Worm (Caenorhabditis elegans) whole organism, L2 larva: Measurements from ENCODE around the gene H40L08.2.

Experiments used
- F13H6.1 ChIP-seq: sonication (generic microtip); optimal IDR thresholded peaks from 2 replicates; lab custom pipeline; 2016; ENCODE audit warnings: missing genetic modification characterization, missing compliant biosample characterization
- ZK546.5 ChIP-seq: sonication (generic microtip); optimal IDR thresholded peaks from 2 replicates; lab custom pipeline; 2017; ENCODE audit warnings: missing biosample characterization, missing genetic modification characterization
- aly-2 ChIP-seq: fragments of 150-350 bp; optimal IDR thresholded peaks from 2 replicates; lab custom pipeline; 2014; ENCODE audit warnings: missing biosample characterization, missing genetic modification characterization
- ceh-82 ChIP-seq: fragments of 150-350 bp; optimal IDR thresholded peaks from 2 replicates; lab custom pipeline; 2014; ENCODE audit warnings: missing biosample characterization, missing genetic modification characterization
- unc-55 ChIP-seq: fragments of 150-350 bp; sonication (generic microtip); optimal IDR thresholded peaks from 3 replicates; lab custom pipeline; 2014; ENCODE audit warnings: missing biosample characterization, missing genetic modification reagents, missing genetic modification characterization
- zag-1 ChIP-seq: fragments of 150-350 bp; optimal IDR thresholded peaks from 2 replicates; lab custom pipeline; 2014; ENCODE audit warnings: missing biosample characterization, missing genetic modification characterization
- ztf-11 ChIP-seq: sonication (generic microtip); optimal IDR thresholded peaks from 2 replicates; lab custom pipeline; 2017; ENCODE audit warnings: missing biosample characterization, missing genetic modification characterization
- ztf-4 ChIP-seq: fragments of 150-350 bp; optimal IDR thresholded peaks from 2 replicates; lab custom pipeline; 2014; ENCODE audit warnings: missing biosample characterization, missing genetic modification characterization

DNA sequence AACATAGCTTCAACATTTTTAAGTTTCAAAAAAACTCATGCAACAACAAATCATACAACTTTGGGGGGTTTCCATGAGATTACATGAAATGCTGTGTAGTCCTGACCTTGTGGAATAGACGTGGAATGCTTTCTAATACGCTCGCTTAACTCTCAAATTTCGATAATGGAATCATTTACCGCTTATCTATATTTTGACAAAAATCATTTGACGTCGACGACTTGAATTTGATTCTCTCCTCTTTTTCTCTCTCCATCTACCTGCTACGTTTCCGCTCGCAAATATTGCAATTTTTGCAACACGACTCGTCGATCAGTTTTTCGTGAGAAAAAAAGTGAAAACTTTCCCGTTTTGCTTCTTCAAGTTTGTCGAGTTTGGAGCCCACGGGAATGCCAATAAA lies 11.6 kb upstream of the H40L08.2 start, which contains the start of gene flr-4:
- TF ChIP-seq ztf-11: no peak
- TF ChIP-seq ZK546.5: no peak
- no peak for TF ChIP-seq F13H6.1
- TF ChIP-seq unc-55 (GFP tag; lab: Kevin White, UChicago): no peak
- no peak for TF ChIP-seq zag-1 (tag; lab: Kevin White, UChicago)
- TF ChIP-seq ceh-82 (tag; lab: Kevin White, UChicago): no peak
- TF ChIP-seq ztf-4 (tag; lab: Kevin White, UChicago): no peak
- no peak for TF ChIP-seq aly-2
